Fruit fly (Drosophila melanogaster) whole organism, prepupa: ENCODE measurements around the gene CG15322.
A peak's percentile ranks its signal among the peaks of the same experiment; 100 is the strongest.

ENCODE experiments used
- Blimp-1 ChIP-seq: fragments of 200-800 bp; sonication (Bioruptor generic); optimal IDR thresholded peaks from 3 replicates; lab custom pipeline; 2017; ENCODE audit warnings: missing biosample characterization, missing genetic modification characterization, mild to moderate bottlenecking, moderate library complexity, missing genetic modification reagents
- CG10669 ChIP-seq: fragments of 200-800 bp; sonication (Bioruptor generic); optimal IDR thresholded peaks from 3 replicates; lab custom pipeline; 2018; ENCODE audit warnings: missing biosample characterization, mild to moderate bottlenecking, missing genetic modification characterization, moderate library complexity
- CG11294 ChIP-seq: fragments of 200-800 bp; sonication (Bioruptor generic); IDR thresholded peaks from 2 replicates; pipeline ENCODE4 v1.3.6; 2022; ENCODE audit warnings: missing biosample characterization, missing genetic modification characterization
- CG11762 ChIP-seq: fragments of 200-800 bp; sonication (Bioruptor generic); optimal IDR thresholded peaks from 3 replicates; lab custom pipeline; 2016; ENCODE audit warnings: missing biosample characterization, missing genetic modification characterization; ENCODE audit not compliant: insufficient read depth
- CG1621 ChIP-seq: fragments of 200-800 bp; sonication (Bioruptor generic); optimal IDR thresholded peaks from 3 replicates; lab custom pipeline; 2018; ENCODE audit warnings: missing biosample characterization, mild to moderate bottlenecking, missing genetic modification characterization
- CG16779 ChIP-seq: fragments of 200-800 bp; sonication (Bioruptor generic); optimal IDR thresholded peaks from 3 replicates; lab custom pipeline; 2017; ENCODE audit warnings: missing biosample characterization, mild to moderate bottlenecking, missing genetic modification characterization
- CG3032 ChIP-seq: fragments of 200-800 bp; optimal IDR thresholded peaks from 2 replicates; lab custom pipeline; 2019; ENCODE audit warnings: missing biosample characterization, mild to moderate bottlenecking, missing genetic modification characterization, moderate library complexity
- CG31627 ChIP-seq: fragments of 200-800 bp; sonication (Bioruptor generic); optimal IDR thresholded peaks from 3 replicates; lab custom pipeline; 2016; ENCODE audit warnings: missing biosample characterization, missing genetic modification characterization
- CG32006 ChIP-seq: fragments of 200-800 bp; sonication (Bioruptor generic); optimal IDR thresholded peaks from 3 replicates; lab custom pipeline; 2017; ENCODE audit warnings: missing biosample characterization, mild to moderate bottlenecking, missing genetic modification characterization
- CG4318 ChIP-seq: fragments of 200-800 bp; sonication (Bioruptor generic); optimal IDR thresholded peaks from 3 replicates; lab custom pipeline; 2017; ENCODE audit warnings: missing biosample characterization, mild to moderate bottlenecking, missing genetic modification characterization
- CG6163 ChIP-seq: fragments of 200-800 bp; sonication (Bioruptor generic); IDR thresholded peaks from 3 replicates; pipeline ENCODE4 v1.3.6; 2022; ENCODE audit warnings: missing biosample characterization, missing genetic modification characterization
- CG6276 ChIP-seq: fragments of 200-800 bp; sonication (Bioruptor generic); optimal IDR thresholded peaks from 2 replicates; lab custom pipeline; 2017; ENCODE audit warnings: missing biosample characterization, mild to moderate bottlenecking, missing genetic modification characterization
- CG6792 ChIP-seq: fragments of 200-800 bp; sonication (Bioruptor generic); optimal IDR thresholded peaks from 3 replicates; lab custom pipeline; 2016; ENCODE audit warnings: missing biosample characterization, missing genetic modification characterization
- CG6808 ChIP-seq: fragments of 200-800 bp; sonication (Bioruptor generic); optimal IDR thresholded peaks from 3 replicates; lab custom pipeline; 2017; ENCODE audit warnings: missing biosample characterization, missing genetic modification characterization, mild to moderate bottlenecking, moderate library complexity, missing genetic modification reagents
- CG6854 ChIP-seq: fragments of 200-800 bp; sonication (Bioruptor generic); optimal IDR thresholded peaks from 2 replicates; lab custom pipeline; 2017; ENCODE audit warnings: missing biosample characterization, mild to moderate bottlenecking, missing genetic modification characterization
- CG7368 ChIP-seq: fragments of 200-800 bp; sonication (Bioruptor generic); optimal IDR thresholded peaks from 3 replicates; lab custom pipeline; 2016; ENCODE audit warnings: missing biosample characterization, missing genetic modification characterization
- CG8119 ChIP-seq: fragments of 200-800 bp; sonication (Bioruptor generic); IDR thresholded peaks from 3 replicates; pipeline ENCODE4 v1.3.6; 2022; ENCODE audit warnings: missing biosample characterization, missing genetic modification characterization
- CG8319 ChIP-seq: fragments of 200-800 bp; sonication (Bioruptor generic); optimal IDR thresholded peaks from 3 replicates; lab custom pipeline; 2016; ENCODE audit warnings: missing biosample characterization, missing genetic modification characterization
- CG8632 ChIP-seq: fragments of 200-800 bp; sonication (Bioruptor generic); optimal IDR thresholded peaks from 3 replicates; lab custom pipeline; 2016; ENCODE audit warnings: missing biosample characterization, missing genetic modification characterization
- Eip75B ChIP-seq: fragments of 200-800 bp; sonication (Bioruptor generic); optimal IDR thresholded peaks from 3 replicates; lab custom pipeline; 2016; ENCODE audit warnings: missing biosample characterization, missing genetic modification characterization
- Eip78C ChIP-seq: fragments of 200-800 bp; sonication (Bioruptor generic); peaks from one replicate; lab custom pipeline; 2016; ENCODE audit warnings: missing biosample characterization, missing genetic modification characterization
- Eip93F ChIP-seq: fragments of 200-800 bp; sonication (Bioruptor generic); optimal IDR thresholded peaks from 2 replicates; lab custom pipeline; 2016; ENCODE audit warnings: missing biosample characterization, mild to moderate bottlenecking, missing genetic modification characterization
- Ets96B ChIP-seq: fragments of 200-800 bp; optimal IDR thresholded peaks from 2 replicates; lab custom pipeline; 2019; ENCODE audit warnings: missing biosample characterization, mild to moderate bottlenecking, missing genetic modification characterization, moderate library complexity
- Gug ChIP-seq: fragments of 200-800 bp; sonication (Bioruptor generic); IDR thresholded peaks from 2 replicates; pipeline ENCODE4 v1.3.6; 2022; ENCODE audit warnings: missing biosample characterization, missing genetic modification characterization
- Hr39 ChIP-seq: fragments of 200-800 bp; sonication (Bioruptor generic); optimal IDR thresholded peaks from 2 replicates; lab custom pipeline; 2016; ENCODE audit warnings: missing biosample characterization, missing genetic modification characterization
- Lpt ChIP-seq: fragments of 200-800 bp; sonication (Bioruptor generic); optimal IDR thresholded peaks from 3 replicates; lab custom pipeline; 2016; ENCODE audit warnings: missing biosample characterization, missing genetic modification characterization
- Met ChIP-seq: fragments of 200-800 bp; sonication (Bioruptor generic); optimal IDR thresholded peaks from 3 replicates; lab custom pipeline; 2016; ENCODE audit warnings: missing biosample characterization, missing genetic modification characterization
- OdsH ChIP-seq: fragments of 200-800 bp; sonication (Bioruptor generic); optimal IDR thresholded peaks from 3 replicates; lab custom pipeline; 2016; ENCODE audit warnings: missing biosample characterization, missing genetic modification characterization
- Smox ChIP-seq: fragments of 200-800 bp; sonication (Bioruptor generic); optimal IDR thresholded peaks from 3 replicates; lab custom pipeline; 2016; ENCODE audit warnings: missing biosample characterization, missing genetic modification characterization
- Sox14 ChIP-seq: fragments of 200-800 bp; sonication (Bioruptor generic); optimal IDR thresholded peaks from 3 replicates; lab custom pipeline; 2016; ENCODE audit warnings: missing biosample characterization, missing genetic modification characterization
- Sox15 ChIP-seq: fragments of 200-800 bp; sonication (Bioruptor generic); optimal IDR thresholded peaks from 3 replicates; lab custom pipeline; 2016; ENCODE audit warnings: missing biosample characterization, missing genetic modification characterization
- acj6 ChIP-seq: fragments of 200-800 bp; sonication (Bioruptor generic); optimal IDR thresholded peaks from 3 replicates; lab custom pipeline; 2016; ENCODE audit warnings: missing biosample characterization, missing genetic modification characterization
- dac ChIP-seq: fragments of 200-800 bp; sonication (Bioruptor generic); optimal IDR thresholded peaks from 2 replicates; lab custom pipeline; 2017; ENCODE audit warnings: missing biosample characterization, mild to moderate bottlenecking, missing genetic modification characterization
- dsx ChIP-seq: fragments of 200-800 bp; optimal IDR thresholded peaks from 3 replicates; lab custom pipeline; 2019; ENCODE audit warnings: missing biosample characterization, mild to moderate bottlenecking, missing genetic modification characterization, moderate library complexity; ENCODE audit not compliant: poor library complexity, severe bottlenecking
- eg ChIP-seq: fragments of 200-800 bp; sonication (Bioruptor generic); IDR thresholded peaks from 3 replicates; pipeline ENCODE4 v1.3.6; 2022; ENCODE audit warnings: missing biosample characterization, missing genetic modification characterization
- fkh ChIP-seq: fragments of 200-800 bp; sonication (Bioruptor generic); optimal IDR thresholded peaks from 3 replicates; lab custom pipeline; 2017; ENCODE audit warnings: missing biosample characterization, mild to moderate bottlenecking, missing genetic modification characterization, moderate library complexity
- net ChIP-seq: fragments of 200-800 bp; sonication (Bioruptor generic); optimal IDR thresholded peaks from 3 replicates; lab custom pipeline; 2016; ENCODE audit warnings: missing biosample characterization, missing genetic modification characterization
- pdm3 ChIP-seq: fragments of 200-800 bp; sonication (Bioruptor generic); optimal IDR thresholded peaks from 3 replicates; lab custom pipeline; 2016; ENCODE audit warnings: missing biosample characterization, missing genetic modification characterization
- salr ChIP-seq, 2 experiments: fragments of 200-800 bp; sonication (Bioruptor generic); optimal IDR thresholded peaks; 3 replicates each; lab custom pipeline; 2016 to 2018; ENCODE audit warnings: missing biosample characterization in 2 of 2, missing genetic modification characterization in 2 of 2, mild to moderate bottlenecking in 1 of 2
- ss ChIP-seq, 2 experiments: fragments of 200-800 bp; sonication (Bioruptor generic); optimal IDR thresholded peaks; 2 replicates in 1 of 2; 3 replicates in 1 of 2; lab custom pipeline; 2017 to 2018; ENCODE audit warnings: mild to moderate bottlenecking in 2 of 2, missing biosample characterization in 2 of 2, missing genetic modification characterization in 2 of 2, moderate library complexity in 1 of 2
- svp ChIP-seq: fragments of 200-800 bp; sonication (Bioruptor generic); peaks from one replicate; lab custom pipeline; 2016; ENCODE audit warnings: missing biosample characterization, missing genetic modification characterization
- topi ChIP-seq: fragments of 200-800 bp; sonication (Bioruptor generic); optimal IDR thresholded peaks from 3 replicates; lab custom pipeline; 2016; ENCODE audit warnings: missing biosample characterization, missing genetic modification characterization
- vri ChIP-seq: fragments of 200-800 bp; sonication (Bioruptor generic); optimal IDR thresholded peaks from 3 replicates; lab custom pipeline; 2016; ENCODE audit warnings: missing biosample characterization, mild to moderate bottlenecking, missing genetic modification characterization

The CG15322 gene

DNA sequence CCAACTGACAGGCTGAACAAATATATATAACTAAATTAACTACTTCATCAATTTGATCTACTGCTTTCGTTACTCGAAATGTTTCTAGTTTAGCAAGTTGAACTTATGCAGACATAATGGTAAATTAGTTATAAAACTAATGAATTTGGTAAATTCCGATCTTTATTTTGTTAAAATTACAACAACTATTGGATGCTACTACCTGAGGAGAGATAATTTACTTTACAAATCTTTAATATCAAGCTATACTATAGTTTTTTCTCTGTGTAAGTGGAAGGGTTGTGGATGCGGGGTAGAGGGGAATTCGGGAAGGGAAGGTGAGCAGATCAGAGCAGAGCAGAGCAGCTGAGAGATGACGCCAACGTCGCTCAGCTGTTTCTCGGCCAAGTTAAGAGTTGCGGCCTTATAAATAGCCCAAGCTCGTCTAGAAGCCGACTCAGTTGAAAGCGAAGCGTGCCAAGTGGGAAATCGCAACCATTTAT, 14.4 kb downstream of the CG15322 start, which contains the start of gene aspr (continued):
- TF ChIP-seq Eip75B (GFP tag; lab: Kevin White, UChicago): peak; percentile 35
- TF ChIP-seq, all 60 proteins: peak for 15

DNA sequence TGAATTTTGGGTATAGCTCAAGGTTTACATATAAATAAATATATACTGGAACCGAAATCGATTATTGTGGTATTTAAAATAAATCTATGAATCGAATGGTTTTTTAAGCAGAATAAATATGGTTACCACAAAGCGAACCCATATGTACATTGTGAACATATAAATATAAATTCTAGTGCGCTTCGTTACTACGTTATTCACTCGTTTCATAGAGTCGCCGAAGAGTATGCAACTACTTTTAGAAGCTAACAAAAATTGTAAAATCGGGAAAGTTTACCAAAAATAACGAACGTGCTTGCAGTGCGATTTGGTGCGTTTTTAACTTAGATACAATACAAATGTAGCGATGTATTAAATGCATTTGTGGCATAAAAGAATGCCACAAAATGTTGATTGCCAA, 22.6 kb downstream of the CG15322 start:
- TF ChIP-seq Hr39 (GFP tag; lab: Kevin White, UChicago): no peak
- no peak for TF ChIP-seq Sox15 (GFP tag; lab: Kevin White, UChicago)
- TF ChIP-seq eg (GFP tag; lab: Robert Waterston, UW): no peak
- TF ChIP-seq salr (GFP tag; optimal IDR thresholded peaks at IDR 0.05; lab: Kevin White, UChicago): no peak
- TF ChIP-seq Smox (GFP tag; lab: Kevin White, UChicago): no peak
- no peak for TF ChIP-seq CG3032 (tag; lab: Kevin White, UChicago)
- TF ChIP-seq Eip93F: no peak
- no peak for TF ChIP-seq dac
- no peak for TF ChIP-seq Lpt (GFP tag; lab: Kevin White, UChicago)
- no peak for TF ChIP-seq Eip78C (GFP tag; lab: Kevin White, UChicago)
- TF ChIP-seq acj6 (GFP tag; lab: Kevin White, UChicago): no peak
- no peak for TF ChIP-seq CG6163 (GFP tag; lab: Robert Waterston, UW)
- TF ChIP-seq net (GFP tag; lab: Kevin White, UChicago): no peak
- TF ChIP-seq pdm3 (GFP tag; lab: Kevin White, UChicago): no peak
- TF ChIP-seq dsx (GFP tag; lab: Kevin White, UChicago): no peak
- no peak for TF ChIP-seq OdsH
- no peak for TF ChIP-seq Sox14 (GFP tag; lab: Kevin White, UChicago)
- TF ChIP-seq CG8632 (GFP tag; lab: Kevin White, UChicago): no peak
- no peak for TF ChIP-seq fkh (GFP tag; lab: Kevin White, UChicago)

DNA sequence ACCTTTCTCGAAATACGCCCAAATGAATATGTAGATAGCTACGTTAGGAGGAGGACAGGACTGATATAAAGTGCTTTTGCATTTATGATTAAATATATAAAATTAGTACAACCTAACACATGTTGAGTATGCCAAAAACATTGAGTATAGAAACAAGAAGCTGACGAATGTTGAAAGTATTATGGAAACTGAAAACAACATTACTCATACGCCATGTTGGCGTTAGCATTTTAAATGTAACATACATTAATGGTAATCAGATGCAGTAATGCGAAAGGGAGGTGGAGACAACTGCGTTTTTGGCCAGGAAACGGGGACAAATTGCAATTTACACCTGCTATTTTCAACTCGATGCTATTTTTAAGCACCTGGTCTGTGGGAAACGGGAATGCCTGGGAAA, 25.1 kb downstream of the CG15322 start:
- TF ChIP-seq svp (GFP tag; lab: Kevin White, UChicago): no peak
- TF ChIP-seq CG11762 (GFP tag; lab: Kevin White, UChicago): no peak
- TF ChIP-seq CG31627: no peak
- TF ChIP-seq CG11294: no peak
- TF ChIP-seq CG6276: no peak
- TF ChIP-seq CG6854: no peak
- no peak for TF ChIP-seq salr (GFP tag; optimal IDR thresholded peaks at IDR 0.05; lab: Kevin White, UChicago)
- no peak for TF ChIP-seq CG16779 (tag; lab: Kevin White, UChicago)
- no peak for TF ChIP-seq vri
- TF ChIP-seq CG6792: no peak
- no peak for TF ChIP-seq fkh (GFP tag; lab: Kevin White, UChicago)
- TF ChIP-seq acj6 (GFP tag; lab: Kevin White, UChicago): no peak

DNA sequence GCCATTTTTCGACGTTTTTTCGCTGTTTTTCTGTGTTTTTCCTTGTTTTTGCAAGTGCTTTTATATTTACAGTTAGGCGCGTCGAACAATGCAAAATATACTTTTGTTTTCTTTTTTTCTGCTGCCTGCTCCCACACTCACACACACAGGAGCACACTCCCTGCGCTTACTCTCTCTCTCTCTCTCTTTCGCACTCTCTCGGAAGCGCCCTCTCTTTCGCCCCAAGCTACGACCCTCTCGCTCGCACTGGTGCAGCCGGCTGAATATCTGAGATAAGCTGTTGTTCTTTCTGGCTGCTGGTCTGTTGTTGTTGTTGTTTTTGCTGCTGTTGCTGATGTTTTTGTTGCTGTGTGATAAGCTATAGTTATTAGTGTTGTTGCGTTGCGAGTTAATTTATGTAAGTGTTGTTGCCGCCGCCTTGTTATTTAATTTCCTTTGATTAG, 25.6 kb downstream of the CG15322 start:
- no peak for TF ChIP-seq Eip93F
- TF ChIP-seq salr (GFP tag; optimal IDR thresholded peaks at IDR 0.05; lab: Kevin White, UChicago): peak in 1 of 2 experiments; percentile 16
- peak; percentile 63 for TF ChIP-seq vri
- TF ChIP-seq CG6163 (GFP tag; lab: Robert Waterston, UW): peak; percentile 75; the same call in 2 of the 3 replicates
- peak; percentile 18 for TF ChIP-seq CG6808
- TF ChIP-seq Blimp-1 (GFP tag; lab: Kevin White, UChicago): peak; percentile 16
- TF ChIP-seq CG8319 (GFP tag; lab: Kevin White, UChicago): no peak
- peak; percentile 7 for TF ChIP-seq CG3032 (tag; lab: Kevin White, UChicago)
- TF ChIP-seq CG1621 (tag; lab: Kevin White, UChicago): peak; percentile 21
- TF ChIP-seq CG31627: no peak
- TF ChIP-seq net (GFP tag; lab: Kevin White, UChicago): peak; percentile 26
- TF ChIP-seq topi (GFP tag; lab: Kevin White, UChicago): peak; percentile 46
- peak; percentile 38 to 70 for TF ChIP-seq ss (GFP tag; optimal IDR thresholded peaks at IDR 0.05; lab: Kevin White, UChicago)
- peak; percentile 40 for TF ChIP-seq dsx (GFP tag; lab: Kevin White, UChicago)
- TF ChIP-seq dac: peak; percentile 34
- TF ChIP-seq Gug: peak; percentile 39
- peak; percentile 47; the same call in 1 of the 3 replicates for TF ChIP-seq CG8119
- peak; percentile 23 for TF ChIP-seq CG10669 (GFP tag; lab: Kevin White, UChicago)
- peak; percentile 28 for TF ChIP-seq fkh (GFP tag; lab: Kevin White, UChicago)
- peak; percentile 28 for TF ChIP-seq CG32006
- TF ChIP-seq Eip75B (GFP tag; lab: Kevin White, UChicago): peak; percentile 28
- TF ChIP-seq Sox14 (GFP tag; lab: Kevin White, UChicago): peak; percentile 67
- TF ChIP-seq Met (GFP tag; lab: Kevin White, UChicago): no peak
- TF ChIP-seq CG8632 (GFP tag; lab: Kevin White, UChicago): peak; percentile 12
- peak; percentile 47 for TF ChIP-seq CG16779 (tag; lab: Kevin White, UChicago)
- TF ChIP-seq svp (GFP tag; lab: Kevin White, UChicago): no peak
- TF ChIP-seq Ets96B (tag; lab: Kevin White, UChicago): peak; percentile 29
- TF ChIP-seq Eip78C (GFP tag; lab: Kevin White, UChicago): peak; percentile 52
- no peak for TF ChIP-seq CG7368 (GFP tag; lab: Kevin White, UChicago)
- no peak for TF ChIP-seq CG4318 (GFP tag; lab: Kevin White, UChicago)
- peak; percentile 75 for TF ChIP-seq eg (GFP tag; lab: Robert Waterston, UW)
